Worm (Caenorhabditis elegans) whole organism, L1 larva: ENCODE measurements around the gene act-1.

Experiments used
- C04F5.9 ChIP-seq: sonication (generic microtip); optimal IDR thresholded peaks from 2 replicates; lab custom pipeline; 2016; ENCODE audit warnings: missing genetic modification characterization, missing compliant biosample characterization
- C34B4.2 ChIP-seq: sonication (generic microtip); optimal IDR thresholded peaks from 2 replicates; lab custom pipeline; 2017; ENCODE audit warnings: mild to moderate bottlenecking, missing genetic modification characterization, missing compliant biosample characterization
- F16B12.6 ChIP-seq: fragments of 150-350 bp; optimal IDR thresholded peaks from 2 replicates; lab custom pipeline; 2014; ENCODE audit warnings: missing biosample characterization, missing genetic modification characterization
- Y116A8C.19 ChIP-seq: sonication (generic microtip); optimal IDR thresholded peaks from 2 replicates; lab custom pipeline; 2016; ENCODE audit warnings: missing compliant biosample characterization, missing genetic modification characterization, borderline replicate concordance
- aly-2 ChIP-seq: fragments of 150-350 bp; optimal IDR thresholded peaks from 2 replicates; lab custom pipeline; 2014; ENCODE audit warnings: missing biosample characterization, missing genetic modification characterization
- ama-1 ChIP-seq: fragments of 150-350 bp; optimal IDR thresholded peaks from 2 replicates; lab custom pipeline; 2014
- ceh-63 ChIP-seq: fragments of 200-800 bp; sonication (Bioruptor generic); optimal IDR thresholded peaks from 2 replicates; lab custom pipeline; 2018; ENCODE audit warnings: mild to moderate bottlenecking, missing genetic modification characterization, missing compliant biosample characterization
- ceh-82 ChIP-seq, 3 experiments: fragments of 150-350 bp in 1 of 3; sonication (generic microtip) in 2 of 3; optimal IDR thresholded peaks; 2 replicates each; lab custom pipeline; 2014 to 2017; ENCODE audit warnings: missing biosample characterization in 3 of 3, missing genetic modification characterization in 3 of 3
- ces-1 ChIP-seq: fragments of 150-350 bp; optimal IDR thresholded peaks from 2 replicates; lab custom pipeline; 2014; ENCODE audit warnings: missing biosample characterization, missing genetic modification reagents, missing genetic modification characterization
- dpl-1 ChIP-seq, 3 experiments: fragments of 150-350 bp in 2 of 3; sonication (generic microtip) in 1 of 3; optimal IDR thresholded peaks; 2 replicates each; lab custom pipeline; 2014 to 2017; ENCODE audit warnings: missing biosample characterization in 3 of 3, missing genetic modification characterization in 3 of 3, missing genetic modification reagents in 3 of 3
- efl-1 ChIP-seq, 4 experiments: fragments of 150-350 bp; optimal IDR thresholded peaks in 3 of 4; peaks in 1 of 4; 1 replicate in 1 of 4; 2 replicates in 3 of 4; lab custom pipeline; 2014; ENCODE audit warnings: missing biosample characterization in 2 of 4, missing genetic modification characterization in 2 of 4, missing genetic modification reagents in 2 of 4
- efl-3 ChIP-seq: fragments of 200-800 bp; sonication (Bioruptor generic); optimal IDR thresholded peaks from 2 replicates; lab custom pipeline; 2018; ENCODE audit warnings: mild to moderate bottlenecking, missing genetic modification characterization, missing compliant biosample characterization
- egl-13 ChIP-seq: sonication (generic microtip); optimal IDR thresholded peaks from 2 replicates; lab custom pipeline; 2016; ENCODE audit warnings: missing genotype, missing genetic modification reagents, missing genetic modification characterization, missing compliant biosample characterization
- egl-27 ChIP-seq, 2 experiments: fragments of 150-350 bp in 1 of 2; sonication (generic microtip); optimal IDR thresholded peaks; 3 replicates each; lab custom pipeline; 2017 to 2018; ENCODE audit warnings: missing biosample characterization in 2 of 2, missing genetic modification characterization in 2 of 2, missing genetic modification reagents in 2 of 2
- ets-5 ChIP-seq: fragments of 200-800 bp; sonication (Bioruptor generic); IDR thresholded peaks from 2 replicates; pipeline ENCODE4 v1.3.6; 2022; ENCODE audit warnings: missing genetic modification characterization, missing compliant biosample characterization
- fkh-8 ChIP-seq: sonication (generic microtip); optimal IDR thresholded peaks from 2 replicates; lab custom pipeline; 2016; ENCODE audit warnings: mild to moderate bottlenecking, missing genetic modification characterization, missing compliant biosample characterization
- fos-1 ChIP-seq: fragments of 150-350 bp; optimal IDR thresholded peaks from 2 replicates; lab custom pipeline; 2014; ENCODE audit warnings: missing biosample characterization, missing genetic modification characterization
- grh-1 ChIP-seq: fragments of 200-800 bp; sonication (Bioruptor generic); IDR thresholded peaks from 2 replicates; pipeline ENCODE4 v1.3.6; 2022; ENCODE audit warnings: missing genetic modification reagents, missing genetic modification characterization, missing compliant biosample characterization
- hlh-17 ChIP-seq: fragments of 200-800 bp; sonication (Bioruptor generic); optimal IDR thresholded peaks from 2 replicates; lab custom pipeline; 2018; ENCODE audit warnings: missing genetic modification characterization, mild to moderate bottlenecking, missing compliant biosample characterization, moderate library complexity, borderline replicate concordance
- hpl-2 ChIP-seq: fragments of 150-350 bp; optimal IDR thresholded peaks from 2 replicates; lab custom pipeline; 2014; ENCODE audit warnings: missing biosample characterization, missing genetic modification reagents, missing genetic modification characterization
- jun-1 ChIP-seq: fragments of 150-350 bp; optimal IDR thresholded peaks from 2 replicates; lab custom pipeline; 2014; ENCODE audit warnings: missing biosample characterization, missing genetic modification reagents, missing genetic modification characterization
- lin-14 ChIP-seq: fragments of 200-800 bp; sonication (Bioruptor generic); optimal IDR thresholded peaks from 2 replicates; lab custom pipeline; 2018; ENCODE audit warnings: mild to moderate bottlenecking, missing genetic modification characterization, moderate library complexity, missing compliant biosample characterization
- lin-15B ChIP-seq: fragments of 150-350 bp; sonication (generic microtip); optimal IDR thresholded peaks from 3 replicates; lab custom pipeline; 2014; ENCODE audit warnings: missing biosample characterization, missing genetic modification characterization
- lin-35 ChIP-seq, 2 experiments: fragments of 150-350 bp; optimal IDR thresholded peaks; 2 replicates each; lab custom pipeline; 2014; ENCODE audit warnings: missing biosample characterization in 2 of 2, missing genetic modification characterization in 2 of 2, missing genetic modification reagents in 2 of 2
- lin-39 ChIP-seq: fragments of 150-350 bp; optimal IDR thresholded peaks from 2 replicates; lab custom pipeline; 2014; ENCODE audit warnings: missing biosample characterization, missing genetic modification reagents, missing genetic modification characterization
- mdl-1 ChIP-seq, 2 experiments: fragments of 150-350 bp; optimal IDR thresholded peaks; 2 replicates each; lab custom pipeline; 2014 to 2017; ENCODE audit warnings: missing biosample characterization in 2 of 2, missing genetic modification characterization in 2 of 2, inconsistent platforms in 1 of 2
- mef-2 ChIP-seq: fragments of 150-350 bp; optimal IDR thresholded peaks from 2 replicates; lab custom pipeline; 2014; ENCODE audit warnings: missing biosample characterization, missing genetic modification characterization
- mep-1 ChIP-seq: fragments of 150-350 bp; optimal IDR thresholded peaks from 2 replicates; lab custom pipeline; 2014; ENCODE audit warnings: missing biosample characterization, missing genetic modification characterization
- nhr-11 ChIP-seq: fragments of 150-350 bp; optimal IDR thresholded peaks from 2 replicates; lab custom pipeline; 2014; ENCODE audit warnings: missing biosample characterization, missing genetic modification characterization
- nhr-19 ChIP-seq: fragments of 200-800 bp; sonication (Bioruptor generic); conservative IDR thresholded peaks from 2 replicates; pipeline ENCODE4 v1.3.6; 2022; ENCODE audit warnings: missing genetic modification characterization, missing compliant biosample characterization
- nhr-28 ChIP-seq: fragments of 150-350 bp; optimal IDR thresholded peaks from 2 replicates; lab custom pipeline; 2014; ENCODE audit warnings: missing biosample characterization, missing genetic modification characterization
- nhr-76 ChIP-seq: sonication (generic microtip); optimal IDR thresholded peaks from 2 replicates; lab custom pipeline; 2017; ENCODE audit warnings: missing biosample characterization, missing genetic modification characterization
- nhr-77 ChIP-seq: fragments of 150-350 bp; optimal IDR thresholded peaks from 2 replicates; lab custom pipeline; 2014; ENCODE audit warnings: missing biosample characterization, missing genetic modification characterization
- nhr-84 ChIP-seq: sonication (generic microtip); optimal IDR thresholded peaks from 2 replicates; lab custom pipeline; 2017; ENCODE audit warnings: missing biosample characterization, missing genetic modification characterization
- nhr-90 ChIP-seq: sonication (generic microtip); optimal IDR thresholded peaks from 2 replicates; lab custom pipeline; 2016; ENCODE audit warnings: mild to moderate bottlenecking, missing genetic modification characterization, missing compliant biosample characterization; ENCODE audit not compliant: poor library complexity
- pax-3 ChIP-seq: fragments of 200-800 bp; sonication (Bioruptor generic); optimal IDR thresholded peaks from 2 replicates; lab custom pipeline; 2018; ENCODE audit warnings: mild to moderate bottlenecking, missing genetic modification characterization, moderate library complexity, missing compliant biosample characterization
- pqm-1 ChIP-seq: sonication (generic microtip); optimal IDR thresholded peaks from 3 replicates; lab custom pipeline; 2017; ENCODE audit warnings: missing biosample characterization, missing genetic modification characterization
- skn-1 ChIP-seq: fragments of 150-350 bp; optimal IDR thresholded peaks from 2 replicates; lab custom pipeline; 2014; ENCODE audit warnings: missing biosample characterization, missing genetic modification characterization
- snu-23 ChIP-seq: sonication (generic microtip); optimal IDR thresholded peaks from 2 replicates; lab custom pipeline; 2016; ENCODE audit warnings: missing genetic modification characterization, missing compliant biosample characterization
- sup-37 ChIP-seq: fragments of 200-800 bp; sonication (Bioruptor generic); optimal IDR thresholded peaks from 2 replicates; lab custom pipeline; 2018; ENCODE audit warnings: mild to moderate bottlenecking, missing genetic modification characterization, missing compliant biosample characterization
- tbx-2 ChIP-seq: sonication (generic microtip); optimal IDR thresholded peaks from 2 replicates; lab custom pipeline; 2016; ENCODE audit warnings: missing genetic modification characterization, missing compliant biosample characterization
- unc-30 ChIP-seq: sonication (generic microtip); optimal IDR thresholded peaks from 2 replicates; lab custom pipeline; 2017; ENCODE audit warnings: missing biosample characterization, missing genetic modification characterization
- unc-62 ChIP-seq: fragments of 150-350 bp; optimal IDR thresholded peaks from 2 replicates; lab custom pipeline; 2014; ENCODE audit warnings: missing biosample characterization, missing genetic modification reagents, missing genetic modification characterization
- unc-98 ChIP-seq: fragments of 200-800 bp; sonication (Bioruptor generic); IDR thresholded peaks from 2 replicates; pipeline ENCODE4 v1.3.6; 2022; ENCODE audit warnings: missing genetic modification characterization, missing compliant biosample characterization
- zag-1 ChIP-seq: fragments of 150-350 bp; optimal IDR thresholded peaks from 2 replicates; lab custom pipeline; 2014; ENCODE audit warnings: missing biosample characterization, missing genetic modification characterization
- zip-4 ChIP-seq: fragments of 200-800 bp; sonication (Bioruptor generic); optimal IDR thresholded peaks from 2 replicates; lab custom pipeline; 2018; ENCODE audit warnings: mild to moderate bottlenecking, missing genetic modification characterization, moderate library complexity, missing compliant biosample characterization
- ztf-11 ChIP-seq, 2 experiments: sonication (generic microtip); optimal IDR thresholded peaks; 2 replicates each; lab custom pipeline; 2016 to 2017; ENCODE audit warnings: missing genetic modification characterization in 2 of 2, missing biosample characterization in 1 of 2, missing compliant biosample characterization in 1 of 2

act-1 gene

DNA sequence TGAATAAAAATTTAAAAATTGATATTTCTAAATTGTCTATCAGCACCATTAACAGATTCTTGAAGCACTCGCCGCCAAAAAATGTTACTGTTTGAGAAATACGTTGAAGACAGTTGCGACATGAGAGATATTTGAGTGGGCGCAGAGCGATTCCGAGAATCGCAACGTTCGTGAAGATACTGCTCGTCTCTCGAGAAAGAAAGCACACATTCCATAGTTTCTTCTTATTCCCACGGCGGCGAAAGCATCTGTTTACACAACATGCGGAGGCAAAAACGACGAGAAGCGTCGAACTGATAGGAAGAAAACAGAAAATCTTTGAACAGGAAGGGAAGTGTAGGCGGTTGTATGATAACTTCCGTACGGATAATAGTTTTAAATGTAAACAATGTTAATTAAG is 1.6 kb downstream of the act-1 start (continued):
- TF ChIP-seq hlh-17 (GFP tag; lab: Kevin White, UChicago) (no peak), unc-30 (tag; lab: Kevin White, UChicago) (no peak), snu-23 (GFP tag; lab: Kevin White, UChicago) (peak; percentile 76), nhr-77 (tag; lab: Kevin White, UChicago) (peak; percentile 78), grh-1 (no peak), mdl-1 (tag; optimal IDR thresholded peaks at IDR 0.05; lab: Kevin White, UChicago) (peak in 1 of 2 experiments; percentile 22), egl-27 (tag; optimal IDR thresholded peaks at IDR 0.05; lab: Kevin White, UChicago) (peak in 1 of 2 experiments; percentile 24), sup-37 (GFP tag; lab: Kevin White, UChicago) (peak; percentile 71), mef-2 (no peak), nhr-19 (GFP tag; lab: Robert Waterston, UW) (peak; percentile 84), ceh-82 (tag; optimal IDR thresholded peaks at IDR 0.05; lab: Kevin White, UChicago) (peak; percentile 1 to 55 (median 34)), fos-1 (tag; lab: Kevin White, UChicago) (peak; percentile 12), lin-15B (tag; lab: Kevin White, UChicago) (no peak), aly-2 (tag; lab: Kevin White, UChicago) (peak; percentile 96), nhr-11 (tag; lab: Kevin White, UChicago) (peak; percentile 81)

DNA sequence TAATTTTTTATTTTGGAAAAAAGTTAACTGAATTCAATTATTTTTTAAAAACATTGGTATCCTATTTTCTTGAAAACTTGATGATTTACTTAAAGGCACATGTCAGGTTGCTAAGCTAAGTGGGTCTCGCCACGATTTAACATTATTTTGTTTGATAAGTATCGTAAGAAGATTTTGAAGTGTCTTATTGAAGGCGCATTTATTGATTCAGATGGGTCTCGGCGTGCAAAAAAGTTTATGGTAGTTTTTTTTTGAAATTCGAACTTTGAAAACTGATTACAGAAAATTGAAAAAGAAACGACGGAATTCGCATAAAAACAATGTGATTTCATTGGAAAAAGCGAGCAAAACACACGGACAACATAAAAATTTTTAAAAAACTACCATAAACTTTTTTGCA is 2.1 kb downstream of the act-1 start:
- TF ChIP-seq nhr-19 (GFP tag; lab: Robert Waterston, UW), result no peak
- no peak for TF ChIP-seq ama-1 (lab: Kevin White, UChicago)
- TF ChIP-seq lin-14 (GFP tag; lab: Kevin White, UChicago), result no peak
- no peak for TF ChIP-seq grh-1
- no peak for TF ChIP-seq nhr-28
- no peak for TF ChIP-seq ceh-63 (GFP tag; lab: Kevin White, UChicago)
- no peak for TF ChIP-seq tbx-2 (tag; lab: Kevin White, UChicago)
- TF ChIP-seq egl-27 (tag; optimal IDR thresholded peaks at IDR 0.05; lab: Kevin White, UChicago), result no peak

DNA sequence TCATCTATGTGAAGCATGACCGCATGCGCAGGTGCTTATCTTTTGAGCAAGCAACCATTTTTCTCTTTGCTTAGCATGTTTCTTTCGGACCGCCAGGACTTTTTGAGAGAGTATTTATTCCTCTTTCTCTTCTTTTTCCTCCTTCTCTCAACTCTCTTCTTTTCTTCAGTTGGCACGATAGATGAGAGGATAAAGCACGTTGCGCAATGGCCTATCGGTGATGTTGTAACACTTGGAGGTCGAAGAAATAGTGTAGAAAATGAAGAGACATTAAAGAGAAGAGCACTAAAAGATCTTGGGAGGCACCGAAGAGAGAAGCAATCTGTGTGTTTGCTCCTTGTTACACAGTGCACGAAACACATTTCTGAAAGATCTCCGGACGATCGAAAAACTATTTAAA is 2.8 kb downstream of the act-1 start:
- TF ChIP-seq ces-1 (GFP tag; lab: Kevin White, UChicago), result no peak
- TF ChIP-seq unc-62, result no peak
- TF ChIP-seq aly-2 (tag; lab: Kevin White, UChicago), result peak; percentile 32
- TF ChIP-seq C34B4.2, result no peak
- TF ChIP-seq unc-98 (GFP tag; lab: Robert Waterston, UW), result no peak
- TF ChIP-seq hpl-2 (GFP tag; lab: Kevin White, UChicago), result no peak
- TF ChIP-seq egl-13 (tag; lab: Kevin White, UChicago), result no peak
- no peak for TF ChIP-seq lin-39
- peak in 2 of 3 experiments; percentile 24 to 42 for TF ChIP-seq ceh-82 (tag; optimal IDR thresholded peaks at IDR 0.05; lab: Kevin White, UChicago)
- TF ChIP-seq pax-3 (tag; lab: Kevin White, UChicago), result no peak
- peak in 1 of 3 experiments; percentile 27 for TF ChIP-seq dpl-1 (GFP tag; optimal IDR thresholded peaks at IDR 0.05; lab: Kevin White, UChicago)
- no peak for TF ChIP-seq nhr-76 (tag; lab: Kevin White, UChicago)
- no peak for TF ChIP-seq C04F5.9 (tag; lab: Kevin White, UChicago)
- TF ChIP-seq mef-2, result no peak
- TF ChIP-seq zag-1 (tag; lab: Kevin White, UChicago), result no peak
- no peak for TF ChIP-seq nhr-90 (tag; lab: Kevin White, UChicago)
- TF ChIP-seq ztf-11 (tag; optimal IDR thresholded peaks at IDR 0.05; lab: Kevin White, UChicago), result no peak
- TF ChIP-seq zip-4, result no peak
- TF ChIP-seq mep-1, result peak; percentile 49
- TF ChIP-seq nhr-84, result no peak
- no peak for TF ChIP-seq nhr-11 (tag; lab: Kevin White, UChicago)
- no peak for TF ChIP-seq hlh-17 (GFP tag; lab: Kevin White, UChicago)
- no peak for TF ChIP-seq efl-3 (GFP tag; lab: Kevin White, UChicago)
- TF ChIP-seq F16B12.6, result no peak
- no peak for TF ChIP-seq Y116A8C.19 (tag; lab: Kevin White, UChicago)
- no peak for TF ChIP-seq jun-1
- no peak for TF ChIP-seq lin-15B (tag; lab: Kevin White, UChicago)
- TF ChIP-seq egl-27 (tag; optimal IDR thresholded peaks at IDR 0.05; lab: Kevin White, UChicago), result no peak
- peak; percentile 6 to 33 for TF ChIP-seq efl-1 (optimal IDR thresholded peaks at IDR 0.05; lab: Kevin White, UChicago)
- peak in 1 of 2 experiments; percentile 44 for TF ChIP-seq efl-1 (GFP tag; optimal IDR thresholded peaks at IDR 0.05 in 1 of 2; lab: Kevin White, UChicago)
- no peak for TF ChIP-seq pqm-1 (tag; lab: Kevin White, UChicago)
- TF ChIP-seq ceh-63 (GFP tag; lab: Kevin White, UChicago), result no peak
- TF ChIP-seq skn-1 (tag; lab: Kevin White, UChicago), result no peak
- TF ChIP-seq ets-5 (GFP tag; lab: Robert Waterston, UW), result no peak
- TF ChIP-seq fkh-8 (tag; lab: Kevin White, UChicago), result no peak
- peak in 1 of 2 experiments; percentile 10 for TF ChIP-seq lin-35 (GFP tag; optimal IDR thresholded peaks at IDR 0.05; lab: Kevin White, UChicago)
